Fruit fly (Drosophila melanogaster) whole organism, embryonic: Measurements from ENCODE around the gene CG46244.

Experiments used
- ATbp ChIP-seq: fragments of 200-800 bp; sonication (Bioruptor generic); optimal IDR thresholded peaks from 2 replicates; lab custom pipeline; 2017; ENCODE audit warnings: missing biosample characterization, mild to moderate bottlenecking, missing genetic modification characterization, missing genetic modification reagents
- Blimp-1 ChIP-seq: fragments of 200-800 bp; sonication (Bioruptor generic); optimal IDR thresholded peaks from 3 replicates; lab custom pipeline; 2018; ENCODE audit warnings: missing biosample characterization, missing genetic modification characterization, mild to moderate bottlenecking, moderate library complexity, missing genetic modification reagents
- CG1024 ChIP-seq: fragments of 200-800 bp; sonication (Bioruptor generic); IDR thresholded peaks from 2 replicates; pipeline ENCODE4 v1.3.6; 2022; ENCODE audit warnings: missing biosample characterization, missing genetic modification characterization
- CG10274 ChIP-seq: fragments of 200-800 bp; sonication (Bioruptor generic); optimal IDR thresholded peaks from 3 replicates; lab custom pipeline; 2017; ENCODE audit warnings: missing biosample characterization, mild to moderate bottlenecking, missing genetic modification characterization
- CG11085 ChIP-seq: fragments of 200-800 bp; sonication (Bioruptor generic); IDR thresholded peaks from 2 replicates; pipeline ENCODE4 v1.3.6; 2022; ENCODE audit warnings: missing biosample characterization, missing genetic modification characterization
- CG1233 ChIP-seq: fragments of 200-800 bp; sonication (Bioruptor generic); optimal IDR thresholded peaks from 4 replicates; lab custom pipeline; 2018; ENCODE audit warnings: missing biosample characterization, mild to moderate bottlenecking, missing genetic modification characterization
- CG12391 ChIP-seq: fragments of 200-800 bp; sonication (Bioruptor generic); optimal IDR thresholded peaks from 3 replicates; lab custom pipeline; 2018; ENCODE audit warnings: missing biosample characterization, mild to moderate bottlenecking, missing genetic modification characterization, moderate library complexity
- CG14667 ChIP-seq: fragments of 200-800 bp; sonication (Bioruptor generic); IDR thresholded peaks from 2 replicates; pipeline ENCODE4 v1.3.6; 2022; ENCODE audit warnings: missing biosample characterization, missing genetic modification characterization
- CG14965 ChIP-seq: fragments of 200-800 bp; sonication (Bioruptor generic); optimal IDR thresholded peaks from 2 replicates; lab custom pipeline; 2016; ENCODE audit warnings: missing biosample characterization, missing genetic modification characterization, borderline replicate concordance
- CG18476 ChIP-seq: fragments of 200-800 bp; sonication (Bioruptor generic); optimal IDR thresholded peaks from 2 replicates; lab custom pipeline; 2016; ENCODE audit warnings: missing biosample characterization, mild to moderate bottlenecking, missing genetic modification characterization
- CG31388 ChIP-seq: fragments of 200-800 bp; sonication (Bioruptor generic); optimal IDR thresholded peaks from 2 replicates; lab custom pipeline; 2016; ENCODE audit warnings: missing biosample characterization, missing genetic modification characterization
- CG3995 ChIP-seq: fragments of 200-800 bp; sonication (Bioruptor generic); optimal IDR thresholded peaks from 3 replicates; lab custom pipeline; 2016; ENCODE audit warnings: missing biosample characterization, missing genetic modification characterization
- CG4854 ChIP-seq: fragments of 200-800 bp; sonication (Bioruptor generic); optimal IDR thresholded peaks from 2 replicates; lab custom pipeline; 2016; ENCODE audit warnings: missing biosample characterization, missing genetic modification characterization, inconsistent platforms
- CG6791 ChIP-seq: fragments of 200-800 bp; sonication (Bioruptor generic); IDR thresholded peaks from 3 replicates; pipeline ENCODE4 v1.3.6; 2022; ENCODE audit warnings: missing biosample characterization, missing genetic modification characterization; ENCODE audit not compliant: partially characterized antibody
- CG8359 ChIP-seq: fragments of 200-800 bp; sonication (Bioruptor generic); optimal IDR thresholded peaks from 2 replicates; lab custom pipeline; 2017; ENCODE audit warnings: missing biosample characterization, mild to moderate bottlenecking, missing genetic modification characterization, borderline replicate concordance
- CG8388 ChIP-seq: fragments of 200-800 bp; sonication (Bioruptor generic); optimal IDR thresholded peaks from 2 replicates; lab custom pipeline; 2019; ENCODE audit warnings: missing biosample characterization, mild to moderate bottlenecking, missing genetic modification characterization, moderate library complexity
- CG9727 ChIP-seq: fragments of 200-800 bp; sonication (Bioruptor generic); optimal IDR thresholded peaks from 3 replicates; lab custom pipeline; 2017; ENCODE audit warnings: missing biosample characterization, mild to moderate bottlenecking, missing genetic modification characterization
- CrebB ChIP-seq: fragments of 200-800 bp; sonication (Bioruptor generic); optimal IDR thresholded peaks from 3 replicates; lab custom pipeline; 2018; ENCODE audit warnings: missing biosample characterization, mild to moderate bottlenecking, missing genetic modification characterization
- ERR ChIP-seq: fragments of 200-800 bp; sonication (Bioruptor generic); optimal IDR thresholded peaks from 2 replicates; lab custom pipeline; 2016; ENCODE audit warnings: missing biosample characterization, missing genetic modification characterization
- Mad ChIP-seq: fragments of 200-800 bp; sonication (Bioruptor generic); optimal IDR thresholded peaks from 2 replicates; lab custom pipeline; 2016; ENCODE audit warnings: missing biosample characterization, missing genetic modification characterization
- Max ChIP-seq: fragments of 200-800 bp; sonication (Bioruptor generic); optimal IDR thresholded peaks from 2 replicates; lab custom pipeline; 2016; ENCODE audit warnings: missing biosample characterization, mild to moderate bottlenecking, missing genetic modification characterization
- Opbp ChIP-seq: fragments of 200-800 bp; sonication (Bioruptor generic); IDR thresholded peaks from 3 replicates; pipeline ENCODE4 v1.3.6; 2022; ENCODE audit warnings: missing biosample characterization, missing genetic modification characterization; ENCODE audit not compliant: partially characterized antibody
- TFAM ChIP-seq: fragments of 200-800 bp; sonication (Bioruptor generic); optimal IDR thresholded peaks from 2 replicates; lab custom pipeline; 2017; ENCODE audit warnings: missing biosample characterization, missing genetic modification characterization, inconsistent platforms
- ara ChIP-seq: fragments of 200-800 bp; sonication (Bioruptor generic); IDR thresholded peaks from 2 replicates; pipeline ENCODE4 v1.3.6; 2022; ENCODE audit warnings: missing biosample characterization, missing genetic modification characterization
- ash1 ChIP-seq: fragments of 200-800 bp; sonication (Bioruptor generic); optimal IDR thresholded peaks from 2 replicates; lab custom pipeline; 2018; ENCODE audit warnings: missing biosample characterization, mild to moderate bottlenecking, missing genetic modification characterization
- bigmax ChIP-seq: fragments of 200-800 bp; sonication (Bioruptor generic); optimal IDR thresholded peaks from 2 replicates; lab custom pipeline; 2018; ENCODE audit warnings: missing biosample characterization, mild to moderate bottlenecking, missing genetic modification characterization
- btn ChIP-seq: fragments of 200-800 bp; sonication (Bioruptor generic); optimal IDR thresholded peaks from 2 replicates; lab custom pipeline; 2016; ENCODE audit warnings: missing biosample characterization, missing genetic modification characterization
- ci ChIP-seq: fragments of 200-800 bp; sonication (Bioruptor generic); IDR thresholded peaks from 3 replicates; pipeline ENCODE4 v1.3.6; 2022; ENCODE audit warnings: missing biosample characterization, missing genetic modification characterization
- crp ChIP-seq, 2 experiments: fragments of 200-800 bp; sonication (Bioruptor generic); optimal IDR thresholded peaks; 2 replicates in 1 of 2; 3 replicates in 1 of 2; lab custom pipeline; 2017; ENCODE audit warnings: missing biosample characterization in 2 of 2, missing genetic modification characterization in 2 of 2, mild to moderate bottlenecking in 1 of 2, moderate library complexity in 1 of 2
- cwo ChIP-seq: fragments of 200-800 bp; sonication (Bioruptor generic); optimal IDR thresholded peaks from 3 replicates; lab custom pipeline; 2017; ENCODE audit warnings: missing biosample characterization, missing genetic modification characterization, mild to moderate bottlenecking, moderate library complexity, missing genetic modification reagents
- danr ChIP-seq: fragments of 200-800 bp; sonication (Bioruptor generic); IDR thresholded peaks from 2 replicates; pipeline ENCODE4 v1.3.6; 2022; ENCODE audit warnings: missing biosample characterization, missing genetic modification characterization
- ems ChIP-seq: fragments of 200-800 bp; sonication (Bioruptor generic); optimal IDR thresholded peaks from 3 replicates; lab custom pipeline; 2016; ENCODE audit warnings: missing biosample characterization, missing genetic modification characterization
- grau ChIP-seq: fragments of 200-800 bp; optimal IDR thresholded peaks from 3 replicates; lab custom pipeline; 2019; ENCODE audit warnings: missing biosample characterization, mild to moderate bottlenecking, missing genetic modification characterization, moderate library complexity
- grn ChIP-seq: fragments of 200-800 bp; sonication (Bioruptor generic); optimal IDR thresholded peaks from 3 replicates; lab custom pipeline; 2017; ENCODE audit warnings: missing biosample characterization, missing genetic modification characterization
- gsb-n ChIP-seq: fragments of 200-800 bp; sonication (Bioruptor generic); optimal IDR thresholded peaks from 3 replicates; lab custom pipeline; 2018; ENCODE audit warnings: missing biosample characterization, mild to moderate bottlenecking, missing genetic modification characterization
- gt ChIP-seq: fragments of 200-800 bp; sonication (Bioruptor generic); IDR thresholded peaks from 2 replicates; pipeline ENCODE4 v1.3.6; 2022; ENCODE audit warnings: missing biosample characterization, missing genetic modification characterization
- jigr1 ChIP-seq: fragments of 200-800 bp; sonication (Bioruptor generic); IDR thresholded peaks from 3 replicates; pipeline ENCODE4 v1.3.6; 2022; ENCODE audit warnings: missing biosample characterization, missing genetic modification characterization
- ken ChIP-seq: fragments of 200-800 bp; sonication (Bioruptor generic); IDR thresholded peaks from 3 replicates; pipeline ENCODE4 v1.3.6; 2022; ENCODE audit warnings: missing biosample characterization, missing genetic modification characterization
- kni ChIP-seq: fragments of 200-800 bp; sonication (Bioruptor generic); optimal IDR thresholded peaks from 3 replicates; lab custom pipeline; 2017; ENCODE audit warnings: mild to moderate bottlenecking, missing biosample characterization, missing genetic modification reagents, missing genetic modification characterization
- lola ChIP-seq, 3 experiments: fragments of >200 bp in 2 of 3; fragments of 200-800 bp in 1 of 3; sonication (Bioruptor generic) in 1 of 3; optimal IDR thresholded peaks; 2 replicates each; lab custom pipeline; 2017 to 2019; ENCODE audit warnings: missing biosample characterization in 3 of 3, missing genetic modification characterization in 3 of 3, mild to moderate bottlenecking in 1 of 3, moderate library complexity in 1 of 3
- mirr ChIP-seq: fragments of 200-800 bp; sonication (Bioruptor generic); optimal IDR thresholded peaks from 3 replicates; lab custom pipeline; 2018; ENCODE audit warnings: missing biosample characterization, mild to moderate bottlenecking, missing genetic modification characterization
- nerfin-2 ChIP-seq: fragments of 200-800 bp; sonication (Bioruptor generic); IDR thresholded peaks from 2 replicates; pipeline ENCODE4 v1.3.6; 2022; ENCODE audit warnings: missing biosample characterization, missing genetic modification characterization; ENCODE audit not compliant: partially characterized antibody
- phol ChIP-seq: fragments of 200-800 bp; sonication (Bioruptor generic); optimal IDR thresholded peaks from 3 replicates; lab custom pipeline; 2018; ENCODE audit warnings: missing biosample characterization, mild to moderate bottlenecking, missing genetic modification characterization, moderate library complexity
- pnt ChIP-seq: fragments of 200-800 bp; sonication (Bioruptor generic); optimal IDR thresholded peaks from 3 replicates; lab custom pipeline; 2016; ENCODE audit warnings: missing biosample characterization, missing genetic modification characterization
- prd ChIP-seq, 3 experiments: fragments of >200 bp in 2 of 3; fragments of 200-800 bp in 1 of 3; sonication (Bioruptor generic) in 1 of 3; optimal IDR thresholded peaks in 2 of 3; IDR thresholded peaks in 1 of 3; 2 replicates in 2 of 3; 3 replicates in 1 of 3; pipeline versions ENCODE4 v1.3.6 to Lab custom; 2017 to 2022; ENCODE audit warnings: missing biosample characterization in 1 of 3, missing genetic modification characterization in 1 of 3
- trh ChIP-seq: fragments of 200-800 bp; sonication (Bioruptor generic); optimal IDR thresholded peaks from 2 replicates; lab custom pipeline; 2016; ENCODE audit warnings: missing biosample characterization, missing genetic modification characterization
- tx ChIP-seq: fragments of 200-800 bp; sonication (Bioruptor generic); optimal IDR thresholded peaks from 2 replicates; lab custom pipeline; 2016; ENCODE audit warnings: missing biosample characterization, missing genetic modification characterization
- wdn ChIP-seq: fragments of 200-800 bp; sonication (Bioruptor generic); IDR thresholded peaks from 2 replicates; pipeline ENCODE4 v1.3.6; 2022; ENCODE audit warnings: missing biosample characterization, missing genetic modification characterization

Gene CG46244

dm6 chr2L:19758511-19759128 is 152.3 kb downstream of the CG46244 start, which contains the start of the genes CG10628 and Dus3 (continued):
- TF ChIP-seq CG31388 (peak; percentile 79), trh (GFP tag; lab: Kevin White, UChicago) (peak; percentile 70), gsb-n (tag; lab: Kevin White, UChicago) (no peak), CrebB (tag; lab: Kevin White, UChicago) (peak; percentile 87), ERR (peak; percentile 73), mirr (peak; percentile 75), ci (GFP tag; lab: Robert Waterston, UW) (peak; percentile 93), nerfin-2 (GFP tag; lab: Robert Waterston, UW) (no peak), CG12391 (tag; lab: Kevin White, UChicago) (peak; percentile 93), ken (GFP tag; lab: Robert Waterston, UW) (peak; percentile 94), ems (peak; percentile 93), ash1 (GFP tag; lab: Kevin White, UChicago) (peak; percentile 32), CG3995 (GFP tag; lab: Kevin White, UChicago) (peak; percentile 100), grn (GFP tag; lab: Kevin White, UChicago) (no peak), crp (GFP tag; optimal IDR thresholded peaks at IDR 0.05; lab: Kevin White, UChicago) (peak; percentile 74 to 97), jigr1 (GFP tag; lab: Robert Waterston, UW) (peak; percentile 78), ATbp (GFP tag; lab: Kevin White, UChicago) (peak; percentile 72), wdn (GFP tag; lab: Robert Waterston, UW) (peak; percentile 92), CG1024 (peak; percentile 78), CG11085 (GFP tag; lab: Robert Waterston, UW) (peak; percentile 88), prd (optimal IDR thresholded peaks at IDR 0.05; lab: Kevin White, UChicago) (no peak), prd (GFP tag; IDR thresholded peaks at IDR 0.05; lab: Robert Waterston, UW) (peak; percentile 95), CG14965 (GFP tag; lab: Kevin White, UChicago) (peak; percentile 30), CG9727 (GFP tag; lab: Kevin White, UChicago) (peak; percentile 87), CG4854 (GFP tag; lab: Kevin White, UChicago) (peak; percentile 84), CG18476 (peak; percentile 83), CG8359 (GFP tag; lab: Kevin White, UChicago) (peak; percentile 59), CG14667 (GFP tag; lab: Robert Waterston, UW) (peak; percentile 83), ara (GFP tag; lab: Robert Waterston, UW) (peak; percentile 93), CG1233 (GFP tag; lab: Kevin White, UChicago) (peak; percentile 90), TFAM (no peak), lola (GFP tag; optimal IDR thresholded peaks at IDR 0.05; lab: Kevin White, UChicago) (peak in 1 of 3 experiments; percentile 85), Blimp-1 (GFP tag; lab: Kevin White, UChicago) (peak; percentile 85), cwo (GFP tag; lab: Kevin White, UChicago) (peak; percentile 91), bigmax (GFP tag; lab: Kevin White, UChicago) (peak; percentile 34), gt (GFP tag; lab: Robert Waterston, UW) (peak; percentile 76), Mad (GFP tag; lab: Kevin White, UChicago) (peak; percentile 94), CG8388 (peak; percentile 84), Max (GFP tag; lab: Kevin White, UChicago) (peak; percentile 97), tx (GFP tag; lab: Kevin White, UChicago) (peak; percentile 91), CG10274 (peak; percentile 72), pnt (GFP tag; lab: Kevin White, UChicago) (peak; percentile 90), danr (GFP tag; lab: Robert Waterston, UW) (peak; percentile 83), btn (GFP tag; lab: Kevin White, UChicago) (peak; percentile 80), CG6791 (GFP tag; lab: Robert Waterston, UW) (no peak), Opbp (GFP tag; lab: Robert Waterston, UW) (no peak; the same call in 2 of the 3 replicates), grau (tag; lab: Kevin White, UChicago) (peak; percentile 91), kni (peak; percentile 35), phol (peak; percentile 94)
